5 worm cellular contexts compared by ENCODE assay signal in genomic region chrIII:13717505-13717904, ce11.
TF ChIP-seq lines count a peak whose summit lies in the region.

No protein-coding gene starts in this region.

TF ChIP-seq in whole organism, L1 larva, 84 proteins besides CTCF, POLR2A, EP300 and RAD21 (continues in another document):
- no peak for TF ChIP-seq unc-62 (GFP tag; optimal IDR thresholded peaks at IDR 0.05; lab: Kevin White, UChicago)
- no peak for TF ChIP-seq elt-3 (tag; optimal IDR thresholded peaks at IDR 0.05; lab: Kevin White, UChicago)
- peak; percentile 34 for TF ChIP-seq nhr-47 (tag; optimal IDR thresholded peaks at IDR 0.05; lab: Kevin White, UChicago)
- peak; percentile 24 for TF ChIP-seq swsn-7 (tag; optimal IDR thresholded peaks at IDR 0.05; lab: Kevin White, UChicago)
- TF ChIP-seq C34B4.2 (tag; optimal IDR thresholded peaks at IDR 0.05; lab: Kevin White, UChicago), result no peak
- TF ChIP-seq egl-27 (tag; optimal IDR thresholded peaks at IDR 0.05; lab: Kevin White, UChicago), result peak in 1 of 2 experiments; percentile 8
- TF ChIP-seq dsc-1 (tag; optimal IDR thresholded peaks at IDR 0.05; lab: Kevin White, UChicago), result no peak
- peak in 2 of 3 experiments; percentile 57 to 69 for TF ChIP-seq ceh-82 (tag; optimal IDR thresholded peaks at IDR 0.05; lab: Kevin White, UChicago)
- TF ChIP-seq blmp-1 (tag; optimal IDR thresholded peaks at IDR 0.05; lab: Kevin White, UChicago), result peak; percentile 70
- TF ChIP-seq C04F5.9 (tag; optimal IDR thresholded peaks at IDR 0.05; lab: Kevin White, UChicago), result no peak
- no peak for TF ChIP-seq nhr-77 (tag; optimal IDR thresholded peaks at IDR 0.05; lab: Kevin White, UChicago)
- peak; percentile 25 for TF ChIP-seq rnt-1 (tag; optimal IDR thresholded peaks at IDR 0.05; lab: Kevin White, UChicago)
- peak; percentile 14 for TF ChIP-seq efl-3 (GFP tag; optimal IDR thresholded peaks at IDR 0.05; lab: Kevin White, UChicago)
- peak; percentile 51 to 57 for TF ChIP-seq lin-35 (GFP tag; optimal IDR thresholded peaks at IDR 0.05; lab: Kevin White, UChicago)
- TF ChIP-seq nhr-71 (tag; optimal IDR thresholded peaks at IDR 0.05; lab: Kevin White, UChicago), result peak; percentile 44
- peak in 1 of 3 experiments; percentile 20 for TF ChIP-seq dpl-1 (GFP tag; optimal IDR thresholded peaks at IDR 0.05; lab: Kevin White, UChicago)
- TF ChIP-seq fkh-8 (tag; optimal IDR thresholded peaks at IDR 0.05; lab: Kevin White, UChicago), result peak; percentile 61
- peak in 1 of 2 experiments; percentile 32 for TF ChIP-seq mdl-1 (tag; optimal IDR thresholded peaks at IDR 0.05; lab: Kevin White, UChicago)

TF ChIP-seq in whole organism, L3 larva, 47 proteins besides CTCF, POLR2A, EP300 and RAD21 (continues in another document):
- peak; percentile 33 for TF ChIP-seq jun-1 (tag; optimal IDR thresholded peaks at IDR 0.05; lab: Kevin White, UChicago)
- TF ChIP-seq hmg-11 (tag; optimal IDR thresholded peaks at IDR 0.05; lab: Kevin White, UChicago), result peak; percentile 74
- no peak for TF ChIP-seq eor-1 (tag; optimal IDR thresholded peaks at IDR 0.05; lab: Kevin White, UChicago)
- TF ChIP-seq nhr-43 (tag; optimal IDR thresholded peaks at IDR 0.05; lab: Kevin White, UChicago; ENCODE audit: poor library complexity, severe bottlenecking), result peak; percentile 40
- TF ChIP-seq egl-5 (tag; optimal IDR thresholded peaks at IDR 0.05; lab: Kevin White, UChicago), result peak; percentile 53
- TF ChIP-seq pha-4 (tag; optimal IDR thresholded peaks at IDR 0.05; lab: Kevin White, UChicago), result peak; percentile 72
- no peak for TF ChIP-seq nhr-28 (tag; optimal IDR thresholded peaks at IDR 0.05; lab: Kevin White, UChicago)
- TF ChIP-seq lin-39 (tag; optimal IDR thresholded peaks at IDR 0.05; lab: Kevin White, UChicago), result peak; percentile 73
- peak; percentile 66 for TF ChIP-seq nhr-23 (tag; optimal IDR thresholded peaks at IDR 0.05; lab: Kevin White, UChicago)
- TF ChIP-seq ceh-28 (tag; optimal IDR thresholded peaks at IDR 0.05; lab: Kevin White, UChicago), result no peak
- no peak for TF ChIP-seq ZK546.5 (tag; optimal IDR thresholded peaks at IDR 0.05; lab: Kevin White, UChicago)
- no peak for TF ChIP-seq sea-2 (GFP tag; optimal IDR thresholded peaks at IDR 0.05; lab: Kevin White, UChicago)
- no peak for TF ChIP-seq ceh-82 (tag; optimal IDR thresholded peaks at IDR 0.05; lab: Kevin White, UChicago)
- no peak for TF ChIP-seq pqm-1 (tag; optimal IDR thresholded peaks at IDR 0.05; lab: Kevin White, UChicago)
- TF ChIP-seq aly-2 (tag; optimal IDR thresholded peaks at IDR 0.05; lab: Kevin White, UChicago), result no peak
- TF ChIP-seq lsy-12 (tag; optimal IDR thresholded peaks at IDR 0.05; lab: Kevin White, UChicago), result peak; percentile 26
- TF ChIP-seq nhr-25 (tag; optimal IDR thresholded peaks at IDR 0.05; lab: Kevin White, UChicago), result peak; percentile 93
- TF ChIP-seq nhr-67 (tag; optimal IDR thresholded peaks at IDR 0.05; lab: Kevin White, UChicago), result no peak
- TF ChIP-seq daf-12 (tag; optimal IDR thresholded peaks at IDR 0.05; lab: Kevin White, UChicago), result no peak

TF ChIP-seq in whole organism, early embryonic, 17 proteins besides CTCF, POLR2A, EP300 and RAD21:
- no peak for TF ChIP-seq ama-1 (optimal IDR thresholded peaks at IDR 0.05; lab: Kevin White, UChicago)
- no peak for TF ChIP-seq B0310.2 (tag; optimal IDR thresholded peaks at IDR 0.05; lab: Kevin White, UChicago)
- TF ChIP-seq ets-7 (tag; optimal IDR thresholded peaks at IDR 0.05; lab: Kevin White, UChicago), result no peak
- no peak for TF ChIP-seq sea-1 (GFP tag; conservative IDR thresholded peaks at IDR 0.05; lab: Robert Waterston, UW)
- TF ChIP-seq tbx-37 (GFP tag; conservative IDR thresholded peaks at IDR 0.05; lab: Robert Waterston, UW), result no peak
- peak; percentile 92 for TF ChIP-seq hmg-4 (GFP tag; optimal IDR thresholded peaks at IDR 0.05; lab: Kevin White, UChicago)
- 0 out of 2 replicates have a peak, but pooled peaks have one; percentile 36 for TF ChIP-seq tbx-11 (GFP tag; IDR thresholded peaks at IDR 0.05; lab: Robert Waterston, UW)
- no peak for TF ChIP-seq ceh-13 (GFP tag; optimal IDR thresholded peaks at IDR 0.05; lab: Kevin White, UChicago)
- no peak for TF ChIP-seq hmbx-1 (tag; optimal IDR thresholded peaks at IDR 0.05; lab: Kevin White, UChicago)
- no peak for TF ChIP-seq hnd-1 (tag; optimal IDR thresholded peaks at IDR 0.05; lab: Kevin White, UChicago)
- no peak for TF ChIP-seq scrt-1 (GFP tag; IDR thresholded peaks at IDR 0.05; lab: Robert Waterston, UW)
- no peak; the same call in 1 of the 2 replicates for TF ChIP-seq flt-1 (GFP tag; IDR thresholded peaks at IDR 0.05; lab: Robert Waterston, UW)
- no peak for TF ChIP-seq ceh-36 (tag; optimal IDR thresholded peaks at IDR 0.05; lab: Kevin White, UChicago)
- TF ChIP-seq tra-4 (tag; optimal IDR thresholded peaks at IDR 0.05; lab: Kevin White, UChicago), result no peak
- TF ChIP-seq F13C5.2 (tag; optimal IDR thresholded peaks at IDR 0.05; lab: Kevin White, UChicago), result no peak
- TF ChIP-seq pes-1 (GFP tag; IDR thresholded peaks at IDR 0.05; lab: Robert Waterston, UW), result no peak
- TF ChIP-seq aly-1 (tag; optimal IDR thresholded peaks at IDR 0.05; lab: Kevin White, UChicago), result no peak

TF ChIP-seq in whole organism, midembryonic, 9 proteins besides CTCF, POLR2A, EP300 and RAD21:
- TF ChIP-seq flt-1 (GFP tag; IDR thresholded peaks at IDR 0.05; lab: Robert Waterston, UW), result peak; percentile 82
- no peak for TF ChIP-seq med-1 (GFP tag; optimal IDR thresholded peaks at IDR 0.05; lab: Kevin White, UChicago; ENCODE audit: insufficient read depth)
- no peak for TF ChIP-seq klf-2 (GFP tag; conservative IDR thresholded peaks at IDR 0.05; lab: Robert Waterston, UW)
- TF ChIP-seq ztf-23 (GFP tag; IDR thresholded peaks at IDR 0.05; lab: Robert Waterston, UW), result peak; percentile 55; the same call in 1 of the 2 replicates
- no peak for TF ChIP-seq cog-1 (tag; optimal IDR thresholded peaks at IDR 0.05; lab: Kevin White, UChicago)
- no peak for TF ChIP-seq ztf-29 (GFP tag; IDR thresholded peaks at IDR 0.05; lab: Robert Waterston, UW)
- 0 out of 2 replicates have a peak, but pooled peaks have one; percentile 73 for TF ChIP-seq tab-1 (GFP tag; IDR thresholded peaks at IDR 0.05; lab: Robert Waterston, UW)
- TF ChIP-seq T22C8.4 (GFP tag; IDR thresholded peaks at IDR 0.05; lab: Robert Waterston, UW), result no peak
- no peak for TF ChIP-seq ref-1 (GFP tag; conservative IDR thresholded peaks at IDR 0.05; lab: Robert Waterston, UW)

TF ChIP-seq in whole organism, young adult, 124 proteins besides CTCF, POLR2A, EP300 and RAD21:
- TF ChIP-seq hmg-1.2 (GFP tag; IDR thresholded peaks at IDR 0.05; lab: Robert Waterston, UW), result peak; percentile 78; the same call in 1 of the 2 replicates
- peak; percentile 10 for TF ChIP-seq attf-5 (GFP tag; optimal IDR thresholded peaks at IDR 0.05; lab: Kevin White, UChicago)
- 0 out of 2 replicates have a peak, but pooled peaks have one; percentile 24 for TF ChIP-seq K11D2.4 (GFP tag; IDR thresholded peaks at IDR 0.05; lab: Robert Waterston, UW)
- no peak for TF ChIP-seq T07F8.4 (tag; optimal IDR thresholded peaks at IDR 0.05; lab: Kevin White, UChicago)
- TF ChIP-seq zfh-2 (GFP tag; conservative IDR thresholded peaks at IDR 0.05; lab: Robert Waterston, UW), result peak; percentile 65
- peak; percentile 19 for TF ChIP-seq chd-7 (tag; optimal IDR thresholded peaks at IDR 0.05; lab: Kevin White, UChicago)
- peak; percentile 41 for TF ChIP-seq ceh-27 (GFP tag; optimal IDR thresholded peaks at IDR 0.05; lab: Kevin White, UChicago)
- no peak for TF ChIP-seq cebp-1 (GFP tag; IDR thresholded peaks at IDR 0.05; lab: Robert Waterston, UW)
- peak; percentile 42 for TF ChIP-seq cebp-1 (tag; optimal IDR thresholded peaks at IDR 0.05; lab: Kevin White, UChicago)
- 0 out of 2 replicates have a peak, but pooled peaks have one; percentile 15 for TF ChIP-seq lin-26 (GFP tag; IDR thresholded peaks at IDR 0.05; lab: Robert Waterston, UW)
- TF ChIP-seq unc-62 (GFP tag; optimal IDR thresholded peaks at IDR 0.05; lab: Kevin White, UChicago), result no peak
- 0 out of 2 replicates have a peak, but pooled peaks have one; percentile 39 for TF ChIP-seq rcor-1 (GFP tag; IDR thresholded peaks at IDR 0.05; lab: Robert Waterston, UW)
- peak; percentile 31; the same call in 1 of the 2 replicates for TF ChIP-seq mcd-1 (GFP tag; IDR thresholded peaks at IDR 0.05; lab: Robert Waterston, UW)
- 0 out of 2 replicates have a peak, but pooled peaks have one; percentile 35 for TF ChIP-seq pbrm-1 (GFP tag; IDR thresholded peaks at IDR 0.05; lab: Robert Waterston, UW)
- TF ChIP-seq snpc-4 (GFP tag; optimal IDR thresholded peaks at IDR 0.05; lab: Kevin White, UChicago), result no peak
- TF ChIP-seq snpc-4 (tag; optimal IDR thresholded peaks at IDR 0.05; lab: Kevin White, UChicago), result no peak
- TF ChIP-seq K12H6.12 (tag; optimal IDR thresholded peaks at IDR 0.05; lab: Kevin White, UChicago), result peak; percentile 8
- TF ChIP-seq nfyb-1 (GFP tag; IDR thresholded peaks at IDR 0.05; lab: Robert Waterston, UW), result peak; percentile 62; the same call in 1 of the 2 replicates
TF ChIP-seq in whole organism, young adult: peak in this region for 13.

Comparison
In these comparisons a context has a peak if more than half of its experiments do, and no peak if none do; other contexts are left out.
1. Of the 8 proteins assayed by ChIP-seq in both whole organism, young adult and whole organism, L1 larva: peak only in whole organism, young adult: none; only in whole organism, L1 larva: ama-1, efl-1 and lin-35; in both: none; in neither: 4; mixed calls (peak in some experiments, not most) for 1.